Fruit fly (Drosophila melanogaster) whole organism, embryonic: ENCODE data around the gene CG46309.

Experiments
- ATbp ChIP-seq: fragments of 200-800 bp; sonication (Bioruptor generic); optimal IDR thresholded peaks from 2 replicates; lab custom pipeline; 2017; ENCODE audit warnings: missing biosample characterization, mild to moderate bottlenecking, missing genetic modification characterization, missing genetic modification reagents
- BtbVII ChIP-seq: fragments of 200-800 bp; sonication (Bioruptor generic); optimal IDR thresholded peaks from 3 replicates; lab custom pipeline; 2017; ENCODE audit warnings: missing biosample characterization, mild to moderate bottlenecking, missing genetic modification characterization
- Bteb2 ChIP-seq: fragments of 200-800 bp; sonication (Bioruptor generic); optimal IDR thresholded peaks from 2 replicates; lab custom pipeline; 2016; ENCODE audit warnings: missing biosample characterization, missing genetic modification characterization
- CG11560 ChIP-seq: fragments of 200-800 bp; sonication (Bioruptor generic); IDR thresholded peaks from 3 replicates; pipeline ENCODE4 v1.3.6; 2022; ENCODE audit warnings: missing biosample characterization, missing genetic modification characterization
- CG12071 ChIP-seq: fragments of 200-800 bp; sonication (Bioruptor generic); optimal IDR thresholded peaks from 3 replicates; lab custom pipeline; 2018; ENCODE audit warnings: missing biosample characterization, mild to moderate bottlenecking, missing genetic modification characterization
- CG12104 ChIP-seq: fragments of 200-800 bp; sonication (Bioruptor generic); optimal IDR thresholded peaks from 3 replicates; lab custom pipeline; 2016; ENCODE audit warnings: missing biosample characterization, missing genetic modification characterization
- CG12155 ChIP-seq: fragments of 200-800 bp; sonication (Bioruptor generic); optimal IDR thresholded peaks from 3 replicates; lab custom pipeline; 2016; ENCODE audit warnings: missing biosample characterization, missing genetic modification characterization
- CG12744 ChIP-seq: fragments of 200-800 bp; sonication (Bioruptor generic); optimal IDR thresholded peaks from 2 replicates; lab custom pipeline; 2016; ENCODE audit warnings: missing biosample characterization, missing genetic modification characterization
- CG13424 ChIP-seq: fragments of 200-800 bp; sonication (Bioruptor generic); optimal IDR thresholded peaks from 2 replicates; lab custom pipeline; 2019; ENCODE audit warnings: missing biosample characterization, mild to moderate bottlenecking, missing genetic modification characterization, moderate library complexity
- CG1529 ChIP-seq: fragments of 200-800 bp; sonication (Bioruptor generic); optimal IDR thresholded peaks from 3 replicates; lab custom pipeline; 2018; ENCODE audit warnings: missing biosample characterization, missing genetic modification characterization
- CG15514 ChIP-seq: fragments of 200-800 bp; sonication (Bioruptor generic); optimal IDR thresholded peaks from 3 replicates; lab custom pipeline; 2017; ENCODE audit warnings: missing biosample characterization, missing genetic modification characterization, mild to moderate bottlenecking, moderate library complexity, missing genetic modification reagents
- CG15696 ChIP-seq: fragments of 200-800 bp; sonication (Bioruptor generic); optimal IDR thresholded peaks from 2 replicates; lab custom pipeline; 2019; ENCODE audit warnings: missing biosample characterization, mild to moderate bottlenecking, missing genetic modification characterization, moderate library complexity
- CG1792 ChIP-seq: fragments of 200-800 bp; sonication (Bioruptor generic); optimal IDR thresholded peaks from 2 replicates; lab custom pipeline; 2016; ENCODE audit warnings: missing biosample characterization, missing genetic modification characterization
- CG18262 ChIP-seq: fragments of 200-800 bp; optimal IDR thresholded peaks from 3 replicates; lab custom pipeline; 2019; ENCODE audit warnings: missing biosample characterization, mild to moderate bottlenecking, missing genetic modification characterization, moderate library complexity
- CG18476 ChIP-seq: fragments of 200-800 bp; sonication (Bioruptor generic); optimal IDR thresholded peaks from 2 replicates; lab custom pipeline; 2016; ENCODE audit warnings: missing biosample characterization, mild to moderate bottlenecking, missing genetic modification characterization
- CG18599 ChIP-seq: fragments of 200-800 bp; sonication (Bioruptor generic); optimal IDR thresholded peaks from 3 replicates; lab custom pipeline; 2017; ENCODE audit warnings: missing biosample characterization, missing genetic modification characterization, mild to moderate bottlenecking, moderate library complexity, missing genetic modification reagents
- CG2875 ChIP-seq: fragments of 200-800 bp; sonication (Bioruptor generic); optimal IDR thresholded peaks from 2 replicates; lab custom pipeline; 2017; ENCODE audit warnings: missing biosample characterization, mild to moderate bottlenecking, missing genetic modification characterization, missing genetic modification reagents
- CG34376 ChIP-seq: fragments of 200-800 bp; sonication (Bioruptor generic); optimal IDR thresholded peaks from 2 replicates; lab custom pipeline; 2018; ENCODE audit warnings: missing biosample characterization, mild to moderate bottlenecking, missing genetic modification characterization
- CG4820 ChIP-seq: fragments of 200-800 bp; sonication (Bioruptor generic); optimal IDR thresholded peaks from 3 replicates; lab custom pipeline; 2016; ENCODE audit warnings: missing biosample characterization, missing genetic modification characterization
- CG6683 ChIP-seq: fragments of 200-800 bp; sonication (Bioruptor generic); optimal IDR thresholded peaks from 2 replicates; lab custom pipeline; 2017; ENCODE audit warnings: missing biosample characterization, mild to moderate bottlenecking, missing genetic modification characterization, missing genetic modification reagents
- CG7357 ChIP-seq: fragments of 200-800 bp; sonication (Bioruptor generic); IDR thresholded peaks from 3 replicates; pipeline ENCODE4 v1.3.6; 2022; ENCODE audit warnings: missing biosample characterization, missing genetic modification characterization
- CG7372 ChIP-seq: fragments of 200-800 bp; sonication (Bioruptor generic); IDR thresholded peaks from 2 replicates; pipeline ENCODE4 v1.3.6; 2022; ENCODE audit warnings: missing biosample characterization, missing genetic modification characterization
- CG8924 ChIP-seq: fragments of 200-800 bp; optimal IDR thresholded peaks from 3 replicates; lab custom pipeline; 2019; ENCODE audit warnings: missing biosample characterization, mild to moderate bottlenecking, missing genetic modification characterization, moderate library complexity
- Dll ChIP-seq: fragments of 200-800 bp; sonication (Bioruptor generic); IDR thresholded peaks from 4 replicates; pipeline ENCODE4 v1.3.6; 2022; ENCODE audit warnings: missing biosample characterization, missing genetic modification characterization; ENCODE audit not compliant: partially characterized antibody
- Doc3 ChIP-seq: fragments of 200-800 bp; sonication (Bioruptor generic); IDR thresholded peaks from 3 replicates; pipeline ENCODE4 v1.3.6; 2022; ENCODE audit warnings: missing biosample characterization, missing genetic modification characterization; ENCODE audit not compliant: partially characterized antibody
- E2f2 ChIP-seq: fragments of 200-800 bp; sonication (Bioruptor generic); IDR thresholded peaks from 2 replicates; pipeline ENCODE4 v1.3.6; 2022; ENCODE audit warnings: missing biosample characterization, missing genetic modification characterization
- Eip74EF ChIP-seq, 2 experiments: fragments of 200-800 bp in 1 of 2; fragments of >200 bp in 1 of 2; sonication (Bioruptor generic) in 1 of 2; optimal IDR thresholded peaks; 2 replicates each; lab custom pipeline; 2017 to 2019; ENCODE audit warnings: missing biosample characterization in 2 of 2, missing genetic modification characterization in 2 of 2, mild to moderate bottlenecking in 1 of 2, moderate library complexity in 1 of 2
- HHEX ChIP-seq: fragments of 200-800 bp; sonication (Bioruptor generic); optimal IDR thresholded peaks from 3 replicates; lab custom pipeline; 2017; ENCODE audit warnings: missing biosample characterization, mild to moderate bottlenecking, missing genetic modification characterization, missing genetic modification reagents
- Hr78 ChIP-seq, 2 experiments: fragments of 200-800 bp in 1 of 2; fragments of >200 bp in 1 of 2; sonication (Bioruptor generic) in 1 of 2; optimal IDR thresholded peaks; 2 replicates each; lab custom pipeline; 2017 to 2019; ENCODE audit warnings: missing biosample characterization in 2 of 2, missing genetic modification characterization in 2 of 2, mild to moderate bottlenecking in 1 of 2, moderate library complexity in 1 of 2
- Hsf ChIP-seq: fragments of 200-800 bp; sonication (Bioruptor generic); optimal IDR thresholded peaks from 3 replicates; lab custom pipeline; 2016; ENCODE audit warnings: missing biosample characterization, missing genetic modification characterization
- NFAT ChIP-seq: fragments of 200-800 bp; sonication (Bioruptor generic); IDR thresholded peaks from 2 replicates; pipeline ENCODE4 v1.3.6; 2022; ENCODE audit warnings: missing biosample characterization, missing genetic modification characterization
- Neu2 ChIP-seq: fragments of 200-800 bp; sonication (Bioruptor generic); optimal IDR thresholded peaks from 3 replicates; lab custom pipeline; 2016; ENCODE audit warnings: missing biosample characterization, missing genetic modification characterization, borderline replicate concordance
- Poxn ChIP-seq: fragments of 200-800 bp; sonication (Bioruptor generic); IDR thresholded peaks from 2 replicates; pipeline ENCODE4 v1.3.6; 2022; ENCODE audit warnings: missing biosample characterization, missing genetic modification characterization
- Ptx1 ChIP-seq: fragments of 200-800 bp; sonication (Bioruptor generic); IDR thresholded peaks from 2 replicates; pipeline ENCODE4 v1.3.6; 2022; ENCODE audit warnings: missing biosample characterization, missing genetic modification characterization
- Rx ChIP-seq: fragments of 200-800 bp; sonication (Bioruptor generic); IDR thresholded peaks from 2 replicates; pipeline ENCODE4 v1.3.6; 2022; ENCODE audit warnings: missing biosample characterization, missing genetic modification characterization
- Tbp ChIP-seq: fragments of >200 bp; optimal IDR thresholded peaks from 2 replicates; lab custom pipeline; 2018; ENCODE audit warnings: missing biosample characterization, missing genetic modification characterization
- ab ChIP-seq: fragments of 200-800 bp; sonication (Bioruptor generic); optimal IDR thresholded peaks from 2 replicates; lab custom pipeline; 2016; ENCODE audit warnings: missing biosample characterization, missing genetic modification characterization
- cato ChIP-seq: fragments of 200-800 bp; sonication (Bioruptor generic); optimal IDR thresholded peaks from 2 replicates; lab custom pipeline; 2016; ENCODE audit warnings: missing biosample characterization, missing genetic modification characterization, borderline replicate concordance
- ewg ChIP-seq: fragments of 200-800 bp; sonication (Bioruptor generic); optimal IDR thresholded peaks from 3 replicates; lab custom pipeline; 2017; ENCODE audit warnings: mild to moderate bottlenecking, missing biosample characterization, missing genetic modification reagents, missing genetic modification characterization
- gsb-n ChIP-seq: fragments of 200-800 bp; sonication (Bioruptor generic); optimal IDR thresholded peaks from 3 replicates; lab custom pipeline; 2018; ENCODE audit warnings: missing biosample characterization, mild to moderate bottlenecking, missing genetic modification characterization
- ind ChIP-seq: fragments of 200-800 bp; sonication (Bioruptor generic); optimal IDR thresholded peaks from 3 replicates; lab custom pipeline; 2016; ENCODE audit warnings: missing biosample characterization, missing genetic modification characterization
- jumu ChIP-seq: fragments of 200-800 bp; sonication (Bioruptor generic); optimal IDR thresholded peaks from 3 replicates; lab custom pipeline; 2016; ENCODE audit warnings: missing biosample characterization, missing genetic modification characterization
- lola ChIP-seq, 3 experiments: fragments of >200 bp in 2 of 3; fragments of 200-800 bp in 1 of 3; sonication (Bioruptor generic) in 1 of 3; optimal IDR thresholded peaks; 2 replicates each; lab custom pipeline; 2017 to 2019; ENCODE audit warnings: missing biosample characterization in 3 of 3, missing genetic modification characterization in 3 of 3, mild to moderate bottlenecking in 1 of 3, moderate library complexity in 1 of 3
- org-1 ChIP-seq: fragments of 200-800 bp; sonication (Bioruptor generic); optimal IDR thresholded peaks from 2 replicates; lab custom pipeline; 2017; ENCODE audit warnings: missing biosample characterization, missing genetic modification characterization
- pb ChIP-seq: fragments of 200-800 bp; sonication (Bioruptor generic); optimal IDR thresholded peaks from 3 replicates; lab custom pipeline; 2016; ENCODE audit warnings: missing biosample characterization, missing genetic modification characterization
- sd ChIP-seq: fragments of 200-800 bp; sonication (Bioruptor generic); optimal IDR thresholded peaks from 3 replicates; lab custom pipeline; 2018; ENCODE audit warnings: missing biosample characterization, mild to moderate bottlenecking, missing genetic modification characterization, moderate library complexity
- slbo ChIP-seq: fragments of 200-800 bp; sonication (Bioruptor generic); IDR thresholded peaks from 2 replicates; pipeline ENCODE4 v1.3.6; 2022; ENCODE audit warnings: missing biosample characterization, missing genetic modification characterization
- tio ChIP-seq: fragments of 200-800 bp; sonication (Bioruptor generic); optimal IDR thresholded peaks from 2 replicates; lab custom pipeline; 2017; ENCODE audit warnings: missing biosample characterization, missing genetic modification characterization, inconsistent platforms
- trh ChIP-seq: fragments of 200-800 bp; sonication (Bioruptor generic); optimal IDR thresholded peaks from 2 replicates; lab custom pipeline; 2016; ENCODE audit warnings: missing biosample characterization, missing genetic modification characterization
- unc-4 ChIP-seq: fragments of 200-800 bp; sonication (Bioruptor generic); IDR thresholded peaks from 2 replicates; pipeline ENCODE4 v1.3.6; 2022; ENCODE audit warnings: missing biosample characterization, missing genetic modification characterization; ENCODE audit not compliant: partially characterized antibody

CG46309 gene

dm6 chr2L:16275809-16276178, 24.2 kb upstream of the CG46309 start (continued):
- TF ChIP-seq Eip74EF (GFP tag; optimal IDR thresholded peaks at IDR 0.05; lab: Kevin White, UChicago) = no peak
- TF ChIP-seq Doc3 (GFP tag; lab: Robert Waterston, UW) = no peak
- TF ChIP-seq Neu2 (GFP tag; lab: Kevin White, UChicago) = peak; percentile 78
- TF ChIP-seq CG12104 (GFP tag; lab: Kevin White, UChicago) = no peak
- TF ChIP-seq CG6683 (GFP tag; lab: Kevin White, UChicago) = peak; percentile 40
- no peak for TF ChIP-seq NFAT (GFP tag; lab: Robert Waterston, UW)
- no peak for TF ChIP-seq Tbp
- TF ChIP-seq CG4820 (GFP tag; lab: Kevin White, UChicago) = no peak
- peak; percentile 56 for TF ChIP-seq BtbVII (GFP tag; lab: Kevin White, UChicago)
- TF ChIP-seq CG12071 (GFP tag; lab: Kevin White, UChicago) = peak; percentile 45
- TF ChIP-seq unc-4 (GFP tag; lab: Robert Waterston, UW) = no peak
- peak; percentile 34 for TF ChIP-seq CG1529 (GFP tag; lab: Kevin White, UChicago)
- TF ChIP-seq trh (GFP tag; lab: Kevin White, UChicago) = no peak
- TF ChIP-seq ATbp (GFP tag; lab: Kevin White, UChicago) = peak; percentile 47
- TF ChIP-seq Hsf (GFP tag; lab: Kevin White, UChicago) = peak; percentile 10
- no peak for TF ChIP-seq CG34376
- TF ChIP-seq CG8924 = peak; percentile 51
- peak; percentile 0 for TF ChIP-seq tio
- TF ChIP-seq sd = peak; percentile 29
- no peak for TF ChIP-seq E2f2 (GFP tag; lab: Robert Waterston, UW)
- TF ChIP-seq Poxn (GFP tag; lab: Robert Waterston, UW) = no peak
- TF ChIP-seq jumu (GFP tag; lab: Kevin White, UChicago) = no peak
- peak; percentile 11 for TF ChIP-seq ind
- TF ChIP-seq CG2875 (GFP tag; lab: Kevin White, UChicago) = peak; percentile 23
- TF ChIP-seq CG11560 (tag; lab: Robert Waterston, UW) = no peak
- TF ChIP-seq Bteb2 (GFP tag; lab: Kevin White, UChicago) = peak; percentile 2
- no peak for TF ChIP-seq Dll (GFP tag; lab: Robert Waterston, UW)
- no peak for TF ChIP-seq cato
- TF ChIP-seq CG12155 = peak; percentile 34
- TF ChIP-seq CG1792 (GFP tag; lab: Kevin White, UChicago) = no peak
- TF ChIP-seq CG18599 (GFP tag; lab: Kevin White, UChicago) = peak; percentile 86
- peak; percentile 35 for TF ChIP-seq Ptx1 (GFP tag; lab: Robert Waterston, UW)
- no peak for TF ChIP-seq Rx (GFP tag; lab: Robert Waterston, UW)
- TF ChIP-seq HHEX (GFP tag; lab: Kevin White, UChicago) = peak; percentile 63
- no peak for TF ChIP-seq ewg (GFP tag; lab: Kevin White, UChicago)
- TF ChIP-seq slbo (GFP tag; lab: Robert Waterston, UW) = peak; percentile 47
- peak; percentile 45 for TF ChIP-seq CG15514 (GFP tag; lab: Kevin White, UChicago)
- peak; percentile 58 for TF ChIP-seq CG18262 (tag; lab: Kevin White, UChicago)
- TF ChIP-seq gsb-n (tag; lab: Kevin White, UChicago) = peak; percentile 2
- TF ChIP-seq CG18476 = peak; percentile 47
- 0 out of 2 replicates have a peak, but pooled peaks have one; percentile 6 for TF ChIP-seq CG7372
- peak in 1 of 3 experiments; percentile 28 for TF ChIP-seq lola (GFP tag; optimal IDR thresholded peaks at IDR 0.05; lab: Kevin White, UChicago)
- no peak for TF ChIP-seq CG12744
- TF ChIP-seq CG13424 (tag; lab: Kevin White, UChicago) = peak; percentile 28
- TF ChIP-seq org-1 (GFP tag; lab: Kevin White, UChicago) = peak; percentile 55
- no peak for TF ChIP-seq pb
- TF ChIP-seq CG7357 = peak; percentile 29; the same call in 1 of the 3 replicates
- TF ChIP-seq ab (GFP tag; lab: Kevin White, UChicago) = no peak
- TF ChIP-seq CG15696 (tag; lab: Kevin White, UChicago) = no peak
- TF ChIP-seq Hr78 (GFP tag; optimal IDR thresholded peaks at IDR 0.05; lab: Kevin White, UChicago) = no peak
